Worm (Caenorhabditis elegans): ENCODE measurements around the gene dmsr-6.

The dmsr-6 gene

ce11 chrII:14495341-14495740, 39.9 kb downstream of the dmsr-6 start:
- TF ChIP-seq T22C8.4 (GFP tag; IDR thresholded peaks at IDR 0.05), result no peak
- no peak for TF ChIP-seq cog-1 (tag; optimal IDR thresholded peaks at IDR 0.05)
- no peak for TF ChIP-seq flt-1 (GFP tag; IDR thresholded peaks at IDR 0.05)
- no peak for TF ChIP-seq ztf-23 (GFP tag; IDR thresholded peaks at IDR 0.05)
- TF ChIP-seq klf-2 (GFP tag; conservative IDR thresholded peaks at IDR 0.05), result no peak
- TF ChIP-seq ztf-29 (GFP tag; IDR thresholded peaks at IDR 0.05), result no peak
- no peak for TF ChIP-seq ref-1 (GFP tag; conservative IDR thresholded peaks at IDR 0.05)
- TF ChIP-seq med-1 (GFP tag; optimal IDR thresholded peaks at IDR 0.05; ENCODE audit: insufficient read depth), result no peak

- TF ChIP-seq tab-1 (GFP tag; IDR thresholded peaks at IDR 0.05) (peak; percentile 92), T22C8.4 (GFP tag; IDR thresholded peaks at IDR 0.05) (peak; percentile 87), ztf-23 (GFP tag; IDR thresholded peaks at IDR 0.05) (peak; percentile 92), cog-1 (tag; optimal IDR thresholded peaks at IDR 0.05) (peak; percentile 92), ztf-29 (GFP tag; IDR thresholded peaks at IDR 0.05) (peak; percentile 90), klf-2 (GFP tag; conservative IDR thresholded peaks at IDR 0.05) (peak; percentile 88), flt-1 (GFP tag; IDR thresholded peaks at IDR 0.05) (peak; percentile 96), ref-1 (GFP tag; conservative IDR thresholded peaks at IDR 0.05) (peak; percentile 82), med-1 (GFP tag; optimal IDR thresholded peaks at IDR 0.05; ENCODE audit: insufficient read depth) (peak; percentile 72)
Measured at ce11 chrII:14496809-14497208, 41.4 kb downstream of the dmsr-6 start.

- TF ChIP-seq ref-1 (GFP tag; conservative IDR thresholded peaks at IDR 0.05), result no peak
- TF ChIP-seq cog-1 (tag; optimal IDR thresholded peaks at IDR 0.05), result no peak
- TF ChIP-seq ztf-23 (GFP tag; IDR thresholded peaks at IDR 0.05), result no peak
- TF ChIP-seq tab-1 (GFP tag; IDR thresholded peaks at IDR 0.05), result no peak
- no peak for TF ChIP-seq med-1 (GFP tag; optimal IDR thresholded peaks at IDR 0.05; ENCODE audit: insufficient read depth)
- no peak for TF ChIP-seq klf-2 (GFP tag; conservative IDR thresholded peaks at IDR 0.05)
- TF ChIP-seq ztf-29 (GFP tag; IDR thresholded peaks at IDR 0.05), result no peak
- TF ChIP-seq T22C8.4 (GFP tag; IDR thresholded peaks at IDR 0.05), result no peak
- no peak for TF ChIP-seq flt-1 (GFP tag; IDR thresholded peaks at IDR 0.05)
Measured at ce11 chrII:14497848-14498247, 42.4 kb downstream of the dmsr-6 start, which contains the start of gene dhs-8. Gene dhs-8 (plus strand): TSS chrII:14498026.

- TF ChIP-seq med-1 (GFP tag; optimal IDR thresholded peaks at IDR 0.05; ENCODE audit: insufficient read depth) (no peak), tab-1 (GFP tag; IDR thresholded peaks at IDR 0.05) (no peak), T22C8.4 (GFP tag; IDR thresholded peaks at IDR 0.05) (no peak), flt-1 (GFP tag; IDR thresholded peaks at IDR 0.05) (no peak), ztf-23 (GFP tag; IDR thresholded peaks at IDR 0.05) (no peak), ref-1 (GFP tag; conservative IDR thresholded peaks at IDR 0.05) (no peak), klf-2 (GFP tag; conservative IDR thresholded peaks at IDR 0.05) (no peak), cog-1 (tag; optimal IDR thresholded peaks at IDR 0.05) (no peak), ztf-29 (GFP tag; IDR thresholded peaks at IDR 0.05) (no peak)
Measured at ce11 chrII:14500122-14500521, 44.7 kb downstream of the dmsr-6 start, which contains the start of gene K10H10.4. Gene K10H10.4 (plus strand): TSS chrII:14500422.

ce11 chrII:14501447-14501846, 46.0 kb downstream of the dmsr-6 start, which contains the start of gene K10H10.5:
Gene K10H10.5 (plus strand): TSS chrII:14501747.
- TF ChIP-seq T22C8.4 (GFP tag; IDR thresholded peaks at IDR 0.05) (no peak), ztf-29 (GFP tag; IDR thresholded peaks at IDR 0.05) (no peak), med-1 (GFP tag; optimal IDR thresholded peaks at IDR 0.05; ENCODE audit: insufficient read depth) (no peak), cog-1 (tag; optimal IDR thresholded peaks at IDR 0.05) (no peak), tab-1 (GFP tag; IDR thresholded peaks at IDR 0.05) (no peak), klf-2 (GFP tag; conservative IDR thresholded peaks at IDR 0.05) (no peak), flt-1 (GFP tag; IDR thresholded peaks at IDR 0.05) (no peak), ref-1 (GFP tag; conservative IDR thresholded peaks at IDR 0.05) (no peak), ztf-23 (GFP tag; IDR thresholded peaks at IDR 0.05) (no peak)

- TF ChIP-seq flt-1 (GFP tag; IDR thresholded peaks at IDR 0.05), result no peak
- no peak for TF ChIP-seq cog-1 (tag; optimal IDR thresholded peaks at IDR 0.05)
- TF ChIP-seq ztf-23 (GFP tag; IDR thresholded peaks at IDR 0.05), result no peak
- TF ChIP-seq med-1 (GFP tag; optimal IDR thresholded peaks at IDR 0.05; ENCODE audit: insufficient read depth), result no peak
- TF ChIP-seq ztf-29 (GFP tag; IDR thresholded peaks at IDR 0.05), result no peak
- no peak for TF ChIP-seq tab-1 (GFP tag; IDR thresholded peaks at IDR 0.05)
- no peak for TF ChIP-seq klf-2 (GFP tag; conservative IDR thresholded peaks at IDR 0.05)
- TF ChIP-seq ref-1 (GFP tag; conservative IDR thresholded peaks at IDR 0.05), result no peak
- no peak for TF ChIP-seq T22C8.4 (GFP tag; IDR thresholded peaks at IDR 0.05)
Measured at ce11 chrII:14502997-14503396, 47.6 kb downstream of the dmsr-6 start, which contains the start of gene K10H10.6. Gene K10H10.6 (plus strand): TSS chrII:14503297.

- TF ChIP-seq T22C8.4 (GFP tag; IDR thresholded peaks at IDR 0.05), result no peak
- TF ChIP-seq flt-1 (GFP tag; IDR thresholded peaks at IDR 0.05), result no peak
- TF ChIP-seq ref-1 (GFP tag; conservative IDR thresholded peaks at IDR 0.05), result no peak
- no peak for TF ChIP-seq med-1 (GFP tag; optimal IDR thresholded peaks at IDR 0.05; ENCODE audit: insufficient read depth)
- TF ChIP-seq klf-2 (GFP tag; conservative IDR thresholded peaks at IDR 0.05), result no peak
- no peak for TF ChIP-seq cog-1 (tag; optimal IDR thresholded peaks at IDR 0.05)
- no peak for TF ChIP-seq tab-1 (GFP tag; IDR thresholded peaks at IDR 0.05)
Measured at ce11 chrII:14506245-14506644, 50.8 kb downstream of the dmsr-6 start, which contains the start of gene K10H10.12. Gene K10H10.12 (minus strand): TSS chrII:14506345.

ce11 chrII:14507563-14507962, 52.1 kb downstream of the dmsr-6 start, which contains the start of the genes K10H10.7 and K10H10.10:
Gene K10H10.7 (minus strand): TSS chrII:14507663.
Gene K10H10.10 (plus strand): TSS chrII:14507766.
- TF ChIP-seq T22C8.4 (GFP tag; IDR thresholded peaks at IDR 0.05) (no peak), med-1 (GFP tag; optimal IDR thresholded peaks at IDR 0.05; ENCODE audit: insufficient read depth) (no peak), tab-1 (GFP tag; IDR thresholded peaks at IDR 0.05) (no peak), ztf-29 (GFP tag; IDR thresholded peaks at IDR 0.05) (no peak), flt-1 (GFP tag; IDR thresholded peaks at IDR 0.05) (no peak), ztf-23 (GFP tag; IDR thresholded peaks at IDR 0.05) (no peak), cog-1 (tag; optimal IDR thresholded peaks at IDR 0.05) (no peak)

- TF ChIP-seq T22C8.4 (GFP tag; IDR thresholded peaks at IDR 0.05), result no peak
- TF ChIP-seq tab-1 (GFP tag; IDR thresholded peaks at IDR 0.05), result no peak
- no peak for TF ChIP-seq med-1 (GFP tag; optimal IDR thresholded peaks at IDR 0.05; ENCODE audit: insufficient read depth)
- TF ChIP-seq ztf-23 (GFP tag; IDR thresholded peaks at IDR 0.05), result no peak
- TF ChIP-seq klf-2 (GFP tag; conservative IDR thresholded peaks at IDR 0.05), result no peak
- no peak for TF ChIP-seq flt-1 (GFP tag; IDR thresholded peaks at IDR 0.05)
- TF ChIP-seq ref-1 (GFP tag; conservative IDR thresholded peaks at IDR 0.05), result no peak
- TF ChIP-seq cog-1 (tag; optimal IDR thresholded peaks at IDR 0.05), result no peak
Measured at ce11 chrII:14510162-14510561, 54.7 kb downstream of the dmsr-6 start.
